Worm (Caenorhabditis elegans) whole organism, late embryonic: ENCODE measurements around the gene K01D12.5.
"Not testable (repeated sequence)": the region's sequence is repeated elsewhere in the genome, so short reads cannot be mapped to it uniquely, and the experiment has no call there.

Experiments
- C08G9.2 ChIP-seq: sonication (generic microtip); optimal IDR thresholded peaks from 2 replicates; lab custom pipeline; 2016; ENCODE audit warnings: mild to moderate bottlenecking, missing genetic modification characterization, moderate library complexity, missing compliant biosample characterization
- C38D4.7 ChIP-seq: fragments of 200-800 bp; sonication (Bioruptor generic); optimal IDR thresholded peaks from 2 replicates; lab custom pipeline; 2018; ENCODE audit warnings: mild to moderate bottlenecking, missing genetic modification characterization, moderate library complexity, missing compliant biosample characterization
- F13H6.1 ChIP-seq: sonication (generic microtip); optimal IDR thresholded peaks from 2 replicates; lab custom pipeline; 2016; ENCODE audit warnings: missing genetic modification characterization, missing compliant biosample characterization
- K02D7.2 ChIP-seq: sonication (generic microtip); optimal IDR thresholded peaks from 2 replicates; lab custom pipeline; 2017; ENCODE audit warnings: mild to moderate bottlenecking, missing genetic modification characterization, missing compliant biosample characterization
- K09A11.1 ChIP-seq: sonication (generic microtip); optimal IDR thresholded peaks from 2 replicates; lab custom pipeline; 2017; ENCODE audit warnings: antibody characterized with exemption, mild to moderate bottlenecking, missing genetic modification characterization, missing compliant biosample characterization; ENCODE audit not compliant: insufficient read depth
- T23F11.4 ChIP-seq: fragments of 200-800 bp; sonication (Bioruptor generic); optimal IDR thresholded peaks from 2 replicates; lab custom pipeline; 2018; ENCODE audit warnings: mild to moderate bottlenecking, missing genetic modification characterization, missing compliant biosample characterization
- Y22D7AL.16 ChIP-seq: sonication (generic microtip); optimal IDR thresholded peaks from 2 replicates; lab custom pipeline; 2016; ENCODE audit warnings: missing genetic modification characterization, missing compliant biosample characterization
- ahr-1 ChIP-seq: sonication (generic microtip); optimal IDR thresholded peaks from 2 replicates; lab custom pipeline; 2016; ENCODE audit warnings: missing genetic modification characterization, missing compliant biosample characterization
- ceh-14 ChIP-seq: sonication (generic microtip); optimal IDR thresholded peaks from 2 replicates; lab custom pipeline; 2016; ENCODE audit warnings: missing genotype, missing genetic modification characterization, missing compliant biosample characterization
- ceh-30 ChIP-seq: fragments of 150-350 bp; optimal IDR thresholded peaks from 2 replicates; lab custom pipeline; 2014; ENCODE audit warnings: missing biosample characterization, missing genetic modification characterization
- ceh-31 ChIP-seq: sonication (generic microtip); optimal IDR thresholded peaks from 2 replicates; lab custom pipeline; 2016; ENCODE audit warnings: missing genetic modification characterization, missing compliant biosample characterization
- ceh-34 ChIP-seq: sonication (generic microtip); optimal IDR thresholded peaks from 2 replicates; lab custom pipeline; 2016; ENCODE audit warnings: mild to moderate bottlenecking, missing genetic modification characterization, missing compliant biosample characterization
- ceh-48 ChIP-seq: sonication (generic microtip); optimal IDR thresholded peaks from 2 replicates; lab custom pipeline; 2016; ENCODE audit warnings: missing genetic modification characterization, inconsistent platforms, missing compliant biosample characterization
- ceh-9 ChIP-seq: sonication (generic microtip); optimal IDR thresholded peaks from 2 replicates; lab custom pipeline; 2016; ENCODE audit warnings: mild to moderate bottlenecking, missing genetic modification characterization, inconsistent platforms, missing compliant biosample characterization
- che-1 ChIP-seq: sonication (generic microtip); optimal IDR thresholded peaks from 2 replicates; lab custom pipeline; 2016; ENCODE audit warnings: mild to moderate bottlenecking, missing genetic modification characterization, missing compliant biosample characterization
- dmd-4 ChIP-seq: sonication (generic microtip); optimal IDR thresholded peaks from 2 replicates; lab custom pipeline; 2016; ENCODE audit warnings: borderline replicate concordance, missing genetic modification characterization, missing compliant biosample characterization
- ets-4 ChIP-seq: sonication (generic microtip); optimal IDR thresholded peaks from 2 replicates; lab custom pipeline; 2016; ENCODE audit warnings: missing genetic modification characterization, missing compliant biosample characterization
- fkh-10 ChIP-seq: fragments of 150-350 bp; optimal IDR thresholded peaks from 2 replicates; lab custom pipeline; 2014; ENCODE audit warnings: missing biosample characterization, missing genetic modification reagents, missing genetic modification characterization
- gmeb-2 ChIP-seq: sonication (generic microtip); optimal IDR thresholded peaks from 2 replicates; lab custom pipeline; 2016; ENCODE audit warnings: missing genetic modification characterization, inconsistent platforms, missing compliant biosample characterization
- hlh-13 ChIP-seq: fragments of 200-800 bp; sonication (Bioruptor generic); optimal IDR thresholded peaks from 2 replicates; lab custom pipeline; 2018; ENCODE audit warnings: mild to moderate bottlenecking, missing genetic modification characterization, missing compliant biosample characterization
- hlh-15 ChIP-seq: sonication (generic microtip); optimal IDR thresholded peaks from 2 replicates; lab custom pipeline; 2016; ENCODE audit warnings: missing genetic modification characterization, missing compliant biosample characterization
- hlh-30 ChIP-seq: sonication (generic microtip); optimal IDR thresholded peaks from 2 replicates; lab custom pipeline; 2017; ENCODE audit warnings: antibody characterized with exemption, missing genetic modification characterization, missing compliant biosample characterization; ENCODE audit not compliant: insufficient read depth
- hlh-6 ChIP-seq: sonication (generic microtip); optimal IDR thresholded peaks from 2 replicates; lab custom pipeline; 2016; ENCODE audit warnings: missing genotype, missing genetic modification characterization, missing compliant biosample characterization
- hlh-8 ChIP-seq: sonication (generic microtip); optimal IDR thresholded peaks from 2 replicates; lab custom pipeline; 2016; ENCODE audit warnings: missing genotype, missing genetic modification characterization, missing compliant biosample characterization
- lim-6 ChIP-seq: sonication (generic microtip); optimal IDR thresholded peaks from 2 replicates; lab custom pipeline; 2016; ENCODE audit warnings: missing genetic modification characterization, missing compliant biosample characterization
- madf-2 ChIP-seq: sonication (generic microtip); optimal IDR thresholded peaks from 2 replicates; lab custom pipeline; 2017; ENCODE audit warnings: missing genetic modification characterization, missing compliant biosample characterization
- nhr-11 ChIP-seq: fragments of 150-350 bp; optimal IDR thresholded peaks from 2 replicates; lab custom pipeline; 2014; ENCODE audit warnings: missing biosample characterization, missing genetic modification characterization
- nhr-232 ChIP-seq: sonication (generic microtip); optimal IDR thresholded peaks from 2 replicates; lab custom pipeline; 2016; ENCODE audit warnings: missing genetic modification characterization, missing compliant biosample characterization
- npax-4 ChIP-seq: sonication (generic microtip); optimal IDR thresholded peaks from 2 replicates; lab custom pipeline; 2016; ENCODE audit warnings: missing genetic modification characterization, missing compliant biosample characterization
- odd-2 ChIP-seq: sonication (generic microtip); optimal IDR thresholded peaks from 2 replicates; lab custom pipeline; 2017; ENCODE audit warnings: antibody characterized with exemption, mild to moderate bottlenecking, missing genetic modification characterization, missing compliant biosample characterization
- pag-3 ChIP-seq: sonication (generic microtip); optimal IDR thresholded peaks from 2 replicates; lab custom pipeline; 2016; ENCODE audit warnings: missing compliant biosample characterization, missing genetic modification characterization, borderline replicate concordance
- pqm-1 ChIP-seq: sonication (generic microtip); optimal IDR thresholded peaks from 2 replicates; lab custom pipeline; 2016; ENCODE audit warnings: missing genetic modification characterization, missing compliant biosample characterization
- pros-1 ChIP-seq: fragments of 150-350 bp; optimal IDR thresholded peaks from 2 replicates; lab custom pipeline; 2014; ENCODE audit warnings: missing biosample characterization, missing genetic modification reagents, missing genetic modification characterization
- ref-2 ChIP-seq: sonication (generic microtip); optimal IDR thresholded peaks from 2 replicates; lab custom pipeline; 2016; ENCODE audit warnings: missing genetic modification characterization, missing compliant biosample characterization
- rnt-1 ChIP-seq: sonication (generic microtip); optimal IDR thresholded peaks from 2 replicates; lab custom pipeline; 2016; ENCODE audit warnings: missing genetic modification characterization, missing compliant biosample characterization
- syd-9 ChIP-seq: sonication (generic microtip); optimal IDR thresholded peaks from 2 replicates; lab custom pipeline; 2016; ENCODE audit warnings: mild to moderate bottlenecking, missing genetic modification characterization, moderate library complexity, missing compliant biosample characterization
- tbx-2 ChIP-seq: sonication (generic microtip); optimal IDR thresholded peaks from 2 replicates; lab custom pipeline; 2016; ENCODE audit warnings: missing genetic modification characterization, missing compliant biosample characterization
- ttx-3 ChIP-seq: sonication (generic microtip); optimal IDR thresholded peaks from 2 replicates; lab custom pipeline; 2016; ENCODE audit warnings: missing genetic modification reagents, missing genetic modification characterization, missing compliant biosample characterization
- unc-42 ChIP-seq: sonication (generic microtip); optimal IDR thresholded peaks from 2 replicates; lab custom pipeline; 2016; ENCODE audit warnings: missing genotype, missing genetic modification characterization, missing compliant biosample characterization
- unc-55 ChIP-seq: sonication (generic microtip); optimal IDR thresholded peaks from 2 replicates; lab custom pipeline; 2017; ENCODE audit warnings: missing biosample characterization, missing genetic modification reagents, missing genetic modification characterization
- zip-5 ChIP-seq: sonication (generic microtip); optimal IDR thresholded peaks from 2 replicates; lab custom pipeline; 2016; ENCODE audit warnings: missing genetic modification characterization, missing compliant biosample characterization
- ztf-16 ChIP-seq: sonication (generic microtip); optimal IDR thresholded peaks from 2 replicates; lab custom pipeline; 2017; ENCODE audit warnings: missing genetic modification characterization, missing compliant biosample characterization

K01D12.5 gene

DNA sequence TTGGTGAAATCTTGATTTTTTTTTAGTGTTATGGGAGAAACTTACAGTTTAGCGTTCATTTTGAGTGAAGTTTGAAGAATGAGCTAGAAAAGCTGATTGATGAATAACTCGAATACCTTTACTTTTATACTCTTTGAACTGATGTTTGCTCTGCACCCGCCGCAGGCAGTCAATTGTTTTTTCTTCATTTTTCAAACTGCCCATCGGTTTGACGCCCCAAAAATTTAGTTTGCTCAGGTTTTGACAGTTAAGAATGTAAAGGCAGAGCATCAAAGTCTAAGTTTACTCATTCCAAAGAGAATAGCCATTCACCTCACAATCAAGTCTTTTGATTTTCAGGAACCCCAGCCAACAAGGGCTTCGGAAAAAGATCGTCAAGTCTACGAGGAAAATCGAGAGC is 36.0 kb upstream of the K01D12.5 start, which contains the start of gene fipr-1:
fipr-1 (minus strand) TSS at position 101 of the 400 bp plus-strand sequence.
- no peak for TF ChIP-seq pag-3 (tag; lab: Kevin White, UChicago)
- no peak for TF ChIP-seq unc-42 (tag; lab: Kevin White, UChicago)
- no peak for TF ChIP-seq ceh-48
- no peak for TF ChIP-seq T23F11.4
- no peak for TF ChIP-seq ceh-14 (tag; lab: Kevin White, UChicago)
- TF ChIP-seq ceh-30 (tag; lab: Kevin White, UChicago), result no peak
- TF ChIP-seq zip-5 (tag; lab: Kevin White, UChicago), result no peak
- TF ChIP-seq madf-2 (tag; lab: Kevin White, UChicago), result no peak
- TF ChIP-seq C38D4.7 (GFP tag; lab: Kevin White, UChicago), result no peak
- TF ChIP-seq K09A11.1 (tag; lab: Kevin White, UChicago), result no peak
- no peak for TF ChIP-seq nhr-232
- no peak for TF ChIP-seq fkh-10 (GFP tag; lab: Kevin White, UChicago)

DNA sequence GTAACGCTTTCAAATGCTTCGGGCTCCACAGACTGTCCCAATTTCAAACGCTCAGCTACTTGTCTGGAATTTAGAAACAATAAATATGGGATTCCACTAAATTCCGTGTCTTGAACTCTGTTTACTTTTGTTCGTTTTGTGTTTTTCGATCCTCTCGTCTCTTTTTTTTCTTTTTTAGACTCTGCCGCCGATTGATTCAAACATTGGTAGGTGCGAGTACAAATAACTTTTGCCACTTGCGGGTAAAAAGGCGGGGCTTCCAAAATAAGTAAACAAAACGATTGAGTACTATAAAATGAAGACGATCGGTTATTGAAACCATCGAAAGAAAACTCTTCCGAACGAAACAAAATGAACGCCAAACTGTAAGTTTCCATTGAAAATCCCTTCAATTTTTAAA is 32.5 kb upstream of the K01D12.5 start, which contains the start of gene fipr-2:
fipr-2 (plus strand) TSS at position 245 of the 400 bp plus-strand sequence.
- no peak for TF ChIP-seq F13H6.1 (tag; lab: Kevin White, UChicago)
- TF ChIP-seq ceh-34 (tag; lab: Kevin White, UChicago), result no peak
- TF ChIP-seq hlh-8 (tag; lab: Kevin White, UChicago), result no peak
- TF ChIP-seq hlh-13 (GFP tag; lab: Kevin White, UChicago), result no peak
- TF ChIP-seq K02D7.2 (tag; lab: Kevin White, UChicago), result no peak
- no peak for TF ChIP-seq hlh-30 (tag; lab: Kevin White, UChicago)
- no peak for TF ChIP-seq dmd-4
- TF ChIP-seq pqm-1 (tag; lab: Kevin White, UChicago), result no peak

DNA sequence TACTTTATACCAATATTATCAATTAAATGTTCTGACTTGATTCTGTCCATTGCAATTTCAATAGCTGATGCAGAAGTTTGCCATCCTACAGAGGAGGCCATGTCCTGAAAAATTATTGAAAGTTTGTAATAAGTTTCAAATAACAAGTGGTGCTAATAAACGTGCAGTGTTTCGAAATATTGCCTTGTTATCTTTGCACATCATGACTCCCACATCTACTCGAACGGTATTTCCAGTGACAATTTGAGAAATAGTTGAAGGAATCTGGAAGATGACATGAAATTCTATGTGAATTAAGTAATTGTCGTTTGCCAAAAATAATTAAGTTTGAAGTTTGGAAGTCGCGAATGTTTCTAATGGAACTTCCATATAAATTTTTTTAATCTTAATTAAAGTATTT is 28.2 kb upstream of the K01D12.5 start, which contains the start of gene gcy-13:
gcy-13 (minus strand) TSS at position 101 of the 400 bp plus-strand sequence.
- TF ChIP-seq odd-2 (tag; lab: Kevin White, UChicago), result no peak
- TF ChIP-seq che-1 (tag; lab: Kevin White, UChicago), result no peak
- no peak for TF ChIP-seq npax-4 (tag; lab: Kevin White, UChicago)
- TF ChIP-seq C38D4.7 (GFP tag; lab: Kevin White, UChicago), result no peak
- no peak for TF ChIP-seq F13H6.1 (tag; lab: Kevin White, UChicago)
- TF ChIP-seq hlh-15, result no peak
- TF ChIP-seq rnt-1 (tag; lab: Kevin White, UChicago), result no peak
- no peak for TF ChIP-seq Y22D7AL.16

DNA sequence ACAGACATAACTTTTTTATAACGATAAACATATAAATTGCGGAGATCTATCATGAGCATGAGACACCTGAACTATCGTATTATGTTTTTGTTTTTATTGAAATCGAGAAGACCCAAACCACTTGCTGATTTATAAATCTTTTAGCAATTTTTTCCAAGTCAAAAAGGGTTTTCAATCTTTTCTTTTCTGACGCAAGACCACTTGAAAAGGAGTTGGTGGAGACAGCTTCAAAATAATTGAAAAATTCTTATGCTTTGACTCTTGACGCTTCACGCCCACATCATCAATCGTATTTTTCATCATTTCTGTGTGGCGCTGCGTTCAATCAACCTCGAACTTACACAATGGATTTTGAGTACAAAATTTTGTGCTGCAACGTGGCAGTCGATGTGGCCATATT is 26.3 kb upstream of the K01D12.5 start, which contains the start of gene F23H12.7:
F23H12.7 (plus strand) TSS at position 301 of the 400 bp plus-strand sequence.
- no peak for TF ChIP-seq ztf-16 (tag; lab: Kevin White, UChicago)
- TF ChIP-seq ceh-14 (tag; lab: Kevin White, UChicago), result no peak
- no peak for TF ChIP-seq ceh-9 (tag; lab: Kevin White, UChicago)
- no peak for TF ChIP-seq ref-2 (tag; lab: Kevin White, UChicago)
- TF ChIP-seq nhr-11, result no peak

DNA sequence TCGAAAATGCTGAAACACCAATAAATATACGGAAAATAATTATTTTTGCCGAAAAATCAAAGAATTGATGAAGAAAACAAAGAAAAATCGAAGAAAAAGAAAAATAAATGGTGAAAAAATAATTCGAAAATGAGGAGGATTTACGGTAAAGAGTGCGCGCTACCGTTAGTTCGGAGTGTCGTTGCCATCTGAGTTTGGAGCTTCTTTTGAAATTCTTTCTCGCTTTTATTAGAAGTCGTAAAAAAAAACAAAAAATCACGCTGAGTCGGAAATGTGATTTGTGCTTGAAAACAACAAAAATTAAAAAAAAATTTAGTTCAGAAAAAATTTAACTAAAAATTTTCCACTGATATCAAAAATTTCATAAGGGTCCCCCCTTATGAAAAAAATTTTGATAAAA is 23.4 kb upstream of the K01D12.5 start, which contains the start of gene F23H12.10:
F23H12.10 (minus strand) TSS at position 12 of the 400 bp plus-strand sequence.
- not testable (repeated sequence) for TF ChIP-seq ets-4; ceh-30 (tag; lab: Kevin White, UChicago); tbx-2 (tag; lab: Kevin White, UChicago)
- TF ChIP-seq, all 69 proteins: peak for 0; not testable (repeated sequence) for 69

DNA sequence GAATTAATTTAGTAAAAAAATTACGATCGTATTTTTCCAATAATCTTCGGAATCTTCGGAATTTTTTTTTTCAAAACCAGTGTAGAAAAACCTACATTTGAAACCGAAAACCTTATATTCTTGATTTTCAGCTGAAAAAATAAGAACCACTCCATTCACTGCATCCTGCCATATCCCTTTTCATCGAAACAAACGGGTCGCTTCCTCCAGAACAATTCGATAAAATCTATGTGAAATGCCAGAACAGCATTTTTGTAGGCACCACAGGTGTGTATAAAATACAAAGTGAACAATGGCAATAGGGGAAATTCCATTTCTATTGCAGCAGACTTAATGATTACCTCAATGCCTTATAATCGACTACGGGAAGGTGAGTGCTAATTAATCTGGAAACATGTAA is 20.4 kb upstream of the K01D12.5 start, which contains the start of gene K01D12.1:
K01D12.1 (plus strand) TSS at position 301 of the 400 bp plus-strand sequence.
- TF ChIP-seq syd-9, result no peak
- TF ChIP-seq ceh-30 (tag; lab: Kevin White, UChicago), result no peak
- no peak for TF ChIP-seq hlh-15
- TF ChIP-seq zip-5 (tag; lab: Kevin White, UChicago), result no peak
- no peak for TF ChIP-seq pros-1 (tag; lab: Kevin White, UChicago)
- no peak for TF ChIP-seq ahr-1 (tag; lab: Kevin White, UChicago)
- no peak for TF ChIP-seq npax-4 (tag; lab: Kevin White, UChicago)
- no peak for TF ChIP-seq lim-6 (tag; lab: Kevin White, UChicago)
- no peak for TF ChIP-seq pag-3 (tag; lab: Kevin White, UChicago)
- no peak for TF ChIP-seq F13H6.1 (tag; lab: Kevin White, UChicago)
- TF ChIP-seq che-1 (tag; lab: Kevin White, UChicago), result no peak
- no peak for TF ChIP-seq gmeb-2 (tag; lab: Kevin White, UChicago)
- TF ChIP-seq ceh-31, result no peak
- no peak for TF ChIP-seq T23F11.4
- no peak for TF ChIP-seq unc-55 (GFP tag; lab: Kevin White, UChicago)
- no peak for TF ChIP-seq hlh-6
- no peak for TF ChIP-seq ttx-3
- no peak for TF ChIP-seq C08G9.2
